Fruit fly (Drosophila melanogaster): ENCODE data around the gene Paip2.
A peak's percentile ranks its signal among the peaks of the same experiment; 100 is the strongest.

Paip2 gene

dm6 chr3R:12980628-12981219 is at the start of gene Paip2 (continued):
- TF ChIP-seq bsh (GFP tag; optimal IDR thresholded peaks at IDR 0.05) (no peak), CG4854 (GFP tag; optimal IDR thresholded peaks at IDR 0.05) (no peak), peb (GFP tag; IDR thresholded peaks at IDR 0.05) (no peak), Dip3 (GFP tag; optimal IDR thresholded peaks at IDR 0.05) (peak; percentile 9), CG12219 (GFP tag; optimal IDR thresholded peaks at IDR 0.05) (no peak), oc (tag; optimal IDR thresholded peaks at IDR 0.05) (no peak), CG18011 (GFP tag; optimal IDR thresholded peaks at IDR 0.05) (peak; percentile 88), bowl (GFP tag; IDR thresholded peaks at IDR 0.05) (no peak), CG15269 (tag; optimal IDR thresholded peaks at IDR 0.05) (no peak), CG14014 (GFP tag; IDR thresholded peaks at IDR 0.05) (no peak; the same call in 1 of the 2 replicates), ind (GFP tag; optimal IDR thresholded peaks at IDR 0.05) (no peak), tgo (GFP tag; IDR thresholded peaks at IDR 0.05) (no peak), sug (tag; optimal IDR thresholded peaks at IDR 0.05) (peak; percentile 52), CG12071 (GFP tag; optimal IDR thresholded peaks at IDR 0.05) (no peak), CG1529 (GFP tag; optimal IDR thresholded peaks at IDR 0.05) (no peak), GATAe (GFP tag; conservative IDR thresholded peaks at IDR 0.05) (no peak), grau (tag; optimal IDR thresholded peaks at IDR 0.05) (peak; percentile 15), Sry-β (GFP tag; optimal IDR thresholded peaks at IDR 0.05) (no peak), CG15696 (tag; optimal IDR thresholded peaks at IDR 0.05) (no peak), Ssrp (tag; optimal IDR thresholded peaks at IDR 0.05) (no peak), Opbp (GFP tag; IDR thresholded peaks at IDR 0.05; ENCODE audit: partially characterized antibody) (peak; percentile 96), inv (GFP tag; IDR thresholded peaks at IDR 0.05; ENCODE audit: partially characterized antibody) (peak; percentile 98), sna (GFP tag; IDR thresholded peaks at IDR 0.05; ENCODE audit: partially characterized antibody) (peak; percentile 99), Lhr (GFP tag; optimal IDR thresholded peaks at IDR 0.05) (peak; percentile 76), YL-1 (GFP tag; optimal IDR thresholded peaks at IDR 0.05) (peak; percentile 73), CG1603 (tag; optimal IDR thresholded peaks at IDR 0.05) (peak; percentile 71), danr (GFP tag; IDR thresholded peaks at IDR 0.05) (no peak), Hsf (GFP tag; optimal IDR thresholded peaks at IDR 0.05) (no peak), yki (optimal IDR thresholded peaks at IDR 0.05) (no peak), twi (tag; optimal IDR thresholded peaks at IDR 0.05) (peak; percentile 12), CG13424 (tag; optimal IDR thresholded peaks at IDR 0.05) (peak; percentile 10), kay (GFP tag; optimal IDR thresholded peaks at IDR 0.05) (peak; percentile 17), Fer1 (GFP tag; optimal IDR thresholded peaks at IDR 0.05) (no peak), CG8924 (tag; optimal IDR thresholded peaks at IDR 0.05) (peak; percentile 38), Dip2 (GFP tag; IDR thresholded peaks at IDR 0.05) (no peak), Dfd (GFP tag; optimal IDR thresholded peaks at IDR 0.05) (no peak), CG10959 (GFP tag; IDR thresholded peaks at IDR 0.05) (no peak), CG15073 (GFP tag; optimal IDR thresholded peaks at IDR 0.05) (no peak), CG13287 (GFP tag; IDR thresholded peaks at IDR 0.05; ENCODE audit: partially characterized antibody) (peak; percentile 98), Hmr (GFP tag; optimal IDR thresholded peaks at IDR 0.05) (no peak), B-H2 (GFP tag; optimal IDR thresholded peaks at IDR 0.05) (no peak), crc (GFP tag; optimal IDR thresholded peaks at IDR 0.05) (no peak), CG8290 (GFP tag; optimal IDR thresholded peaks at IDR 0.05) (no peak), CG8290 (tag; optimal IDR thresholded peaks at IDR 0.05) (peak in 1 of 2 experiments; percentile 38), tll (GFP tag; optimal IDR thresholded peaks at IDR 0.05) (peak; percentile 2 to 56), jumu (GFP tag; optimal IDR thresholded peaks at IDR 0.05) (no peak), mirr (GFP tag; optimal IDR thresholded peaks at IDR 0.05) (no peak), CG6683 (GFP tag; optimal IDR thresholded peaks at IDR 0.05) (no peak), D (optimal IDR thresholded peaks at IDR 0.05) (no peak), D (GFP tag; optimal IDR thresholded peaks at IDR 0.05) (no peak)
